Worm (Caenorhabditis elegans): ENCODE results near the gene dep-1.
A peak's percentile ranks its signal among the peaks of the same experiment; 100 is the strongest.

The dep-1 gene

ce11 chrII:9059010-9059409 lies 39.4 kb upstream of the dep-1 start:
- TF ChIP-seq nhr-11 (tag; optimal IDR thresholded peaks at IDR 0.05) (no peak), lsy-2 (tag; optimal IDR thresholded peaks at IDR 0.05) (peak; percentile 3 to 7)

- peak; percentile 78 for TF ChIP-seq xbp-1 (tag; optimal IDR thresholded peaks at IDR 0.05)
- peak; percentile 69 for TF ChIP-seq nhr-77 (tag; optimal IDR thresholded peaks at IDR 0.05)
- TF ChIP-seq grh-1 (GFP tag; IDR thresholded peaks at IDR 0.05) = no peak
- peak; percentile 81 for TF ChIP-seq fkh-8 (tag; optimal IDR thresholded peaks at IDR 0.05)
- TF ChIP-seq rnt-1 (tag; optimal IDR thresholded peaks at IDR 0.05) = peak; percentile 78
- TF ChIP-seq fkh-4 (tag; optimal IDR thresholded peaks at IDR 0.05; ENCODE audit: borderline replicate concordance) = peak; percentile 12
- TF ChIP-seq unc-98 (GFP tag; IDR thresholded peaks at IDR 0.05) = no peak
- peak; percentile 74 for TF ChIP-seq nhr-47 (tag; optimal IDR thresholded peaks at IDR 0.05)
- no peak for TF ChIP-seq nhr-12 (tag; optimal IDR thresholded peaks at IDR 0.05)
- TF ChIP-seq hpl-2 (GFP tag; optimal IDR thresholded peaks at IDR 0.05) = peak; percentile 42
- peak; percentile 82 for TF ChIP-seq snu-23 (GFP tag; optimal IDR thresholded peaks at IDR 0.05)
- TF ChIP-seq swsn-7 (tag; optimal IDR thresholded peaks at IDR 0.05) = peak; percentile 67
- peak; percentile 82 for TF ChIP-seq nhr-71 (tag; optimal IDR thresholded peaks at IDR 0.05)
- peak; percentile 8 for TF ChIP-seq ztf-4 (tag; optimal IDR thresholded peaks at IDR 0.05)
- TF ChIP-seq fos-1 (tag; optimal IDR thresholded peaks at IDR 0.05) = peak; percentile 58
- TF ChIP-seq lin-13 (GFP tag; optimal IDR thresholded peaks at IDR 0.05) = peak; percentile 56
- peak; percentile 91 for TF ChIP-seq lin-15B (tag; optimal IDR thresholded peaks at IDR 0.05)
- TF ChIP-seq skn-1 (tag; optimal IDR thresholded peaks at IDR 0.05) = peak; percentile 89
- TF ChIP-seq F16B12.6 (tag; optimal IDR thresholded peaks at IDR 0.05) = peak; percentile 83
- TF ChIP-seq mdl-1 (tag; optimal IDR thresholded peaks at IDR 0.05) = peak in 1 of 2 experiments; percentile 69
- TF ChIP-seq unc-86 (tag; optimal IDR thresholded peaks at IDR 0.05) = peak; percentile 42
- peak; percentile 76 for TF ChIP-seq nhr-20 (tag; optimal IDR thresholded peaks at IDR 0.05)
- peak; percentile 19 for TF ChIP-seq fkh-10 (GFP tag; optimal IDR thresholded peaks at IDR 0.05)
- peak; percentile 90 for TF ChIP-seq C16A3.4 (tag; optimal IDR thresholded peaks at IDR 0.05)
- peak; percentile 20 for TF ChIP-seq mef-2 (tag; optimal IDR thresholded peaks at IDR 0.05)
- peak; percentile 61 for TF ChIP-seq unc-130 (tag; optimal IDR thresholded peaks at IDR 0.05)
- TF ChIP-seq egl-27 (tag; optimal IDR thresholded peaks at IDR 0.05) = no peak
- TF ChIP-seq nhr-90 (tag; optimal IDR thresholded peaks at IDR 0.05; ENCODE audit: poor library complexity) = peak; percentile 61
- TF ChIP-seq dpl-1 (GFP tag; optimal IDR thresholded peaks at IDR 0.05) = peak; percentile 63 to 80 (median 76)
- peak; percentile 53 for TF ChIP-seq lin-39 (tag; optimal IDR thresholded peaks at IDR 0.05)
- peak; percentile 88 for TF ChIP-seq nhr-85 (tag)
- peak; percentile 64 for TF ChIP-seq vab-15 (tag; optimal IDR thresholded peaks at IDR 0.05)
- TF ChIP-seq lin-35 (GFP tag; optimal IDR thresholded peaks at IDR 0.05) = peak; percentile 76 to 90
- no peak for TF ChIP-seq efl-3 (GFP tag; optimal IDR thresholded peaks at IDR 0.05)
- TF ChIP-seq mep-1 (tag; optimal IDR thresholded peaks at IDR 0.05) = peak; percentile 92
- TF ChIP-seq hlh-4 (tag; optimal IDR thresholded peaks at IDR 0.05) = no peak
- TF ChIP-seq blmp-1 (tag; optimal IDR thresholded peaks at IDR 0.05) = peak; percentile 78
- TF ChIP-seq nhr-237 (tag; optimal IDR thresholded peaks at IDR 0.05) = peak; percentile 14
- peak; percentile 51 for TF ChIP-seq ama-1 (optimal IDR thresholded peaks at IDR 0.05)
- no peak for TF ChIP-seq nhr-28 (tag; optimal IDR thresholded peaks at IDR 0.05)
- TF ChIP-seq ets-5 (GFP tag; IDR thresholded peaks at IDR 0.05) = no peak
- no peak for TF ChIP-seq pag-3 (tag; optimal IDR thresholded peaks at IDR 0.05; ENCODE audit: borderline replicate concordance, insufficient read depth)
- peak; percentile 72 for TF ChIP-seq tbx-2 (tag; optimal IDR thresholded peaks at IDR 0.05)
- TF ChIP-seq ceh-88 (GFP tag; IDR thresholded peaks at IDR 0.05) = peak; percentile 29; the same call in 1 of the 2 replicates
- peak; percentile 78 to 92 for TF ChIP-seq lsy-2 (tag; optimal IDR thresholded peaks at IDR 0.05)
- TF ChIP-seq ztf-11 (tag; optimal IDR thresholded peaks at IDR 0.05) = peak in 1 of 2 experiments; percentile 39
- TF ChIP-seq pqm-1 (tag; optimal IDR thresholded peaks at IDR 0.05) = no peak
- TF ChIP-seq Y116A8C.19 (tag; optimal IDR thresholded peaks at IDR 0.05; ENCODE audit: borderline replicate concordance) = no peak
- TF ChIP-seq efl-1 (optimal IDR thresholded peaks at IDR 0.05) = peak; percentile 74 to 80
- peak; percentile 74 to 97 for TF ChIP-seq efl-1 (GFP tag; optimal IDR thresholded peaks at IDR 0.05 in 1 of 2)
These were observed 37.6 kb upstream of the dep-1 start, which contains the start of gene rpl-32 for ce11 chrII:9057035-9057668. TSS of gene rpl-32 (minus strand) at chrII:9057085.

Data from whole organism, L1 larva.